Fruit fly (Drosophila melanogaster) whole organism, adult: ENCODE measurements around the gene beg.
A peak's percentile ranks its signal among the peaks of the same experiment; 100 is the strongest.

ENCODE experiments used
- CG11617 ChIP-seq: fragments of 200-800 bp; sonication (Bioruptor generic); optimal IDR thresholded peaks from 2 replicates; lab custom pipeline; 2017; ENCODE audit warnings: mild to moderate bottlenecking, missing biosample characterization, missing genetic modification reagents, missing genetic modification characterization
- CG12768 ChIP-seq: fragments of 200-800 bp; sonication (Bioruptor generic); optimal IDR thresholded peaks from 2 replicates; lab custom pipeline; 2017; ENCODE audit warnings: missing biosample characterization, missing genetic modification characterization, mild to moderate bottlenecking, moderate library complexity, missing genetic modification reagents
- CG14711 ChIP-seq: fragments of 200-800 bp; sonication (Bioruptor generic); optimal IDR thresholded peaks from 2 replicates; lab custom pipeline; 2018; ENCODE audit warnings: missing biosample characterization, mild to moderate bottlenecking, missing genetic modification characterization, moderate library complexity
- CG1620 ChIP-seq: fragments of 200-800 bp; sonication (Bioruptor generic); optimal IDR thresholded peaks from 2 replicates; lab custom pipeline; 2016; ENCODE audit warnings: missing biosample characterization, missing genetic modification characterization
- CG33017 ChIP-seq: fragments of 200-800 bp; sonication (Bioruptor generic); optimal IDR thresholded peaks from 2 replicates; lab custom pipeline; 2018; ENCODE audit warnings: missing biosample characterization, mild to moderate bottlenecking, missing genetic modification characterization, moderate library complexity
- CG5204 ChIP-seq: fragments of 200-800 bp; sonication (Bioruptor generic); optimal IDR thresholded peaks from 2 replicates; lab custom pipeline; 2016; ENCODE audit warnings: missing biosample characterization, missing genetic modification characterization
- CG7045 ChIP-seq: fragments of 200-800 bp; sonication (Bioruptor generic); optimal IDR thresholded peaks from 2 replicates; lab custom pipeline; 2017; ENCODE audit warnings: missing biosample characterization, mild to moderate bottlenecking, missing genetic modification characterization
- CG7101 ChIP-seq: fragments of 200-800 bp; sonication (Bioruptor generic); optimal IDR thresholded peaks from 2 replicates; lab custom pipeline; 2018; ENCODE audit warnings: missing biosample characterization, mild to moderate bottlenecking, missing genetic modification characterization, moderate library complexity
- Clk ChIP-seq: fragments of 200-800 bp; sonication (Bioruptor generic); optimal IDR thresholded peaks from 2 replicates; lab custom pipeline; 2017; ENCODE audit warnings: missing biosample characterization, missing genetic modification characterization
- Crg-1 ChIP-seq: fragments of 200-800 bp; sonication (Bioruptor generic); optimal IDR thresholded peaks from 2 replicates; lab custom pipeline; 2016; ENCODE audit warnings: missing biosample characterization, missing genetic modification characterization
- Hr96 ChIP-seq: fragments of 200-800 bp; sonication (Bioruptor generic); optimal IDR thresholded peaks from 2 replicates; lab custom pipeline; 2016; ENCODE audit warnings: missing biosample characterization, missing genetic modification characterization
- Mnt ChIP-seq: fragments of 200-800 bp; sonication (Bioruptor generic); optimal IDR thresholded peaks from 2 replicates; lab custom pipeline; 2016; ENCODE audit warnings: missing biosample characterization, mild to moderate bottlenecking, missing genetic modification characterization
- bab1 ChIP-seq: fragments of 200-800 bp; sonication (Bioruptor generic); optimal IDR thresholded peaks from 3 replicates; lab custom pipeline; 2019; ENCODE audit warnings: missing biosample characterization, mild to moderate bottlenecking, missing genetic modification characterization, moderate library complexity
- cic ChIP-seq: fragments of 200-800 bp; sonication (Bioruptor generic); optimal IDR thresholded peaks from 2 replicates; lab custom pipeline; 2017; ENCODE audit warnings: missing biosample characterization, mild to moderate bottlenecking, missing genetic modification characterization, moderate library complexity
- cnc ChIP-seq, 2 experiments: fragments of >200 bp; optimal IDR thresholded peaks; 2 replicates each; lab custom pipeline; 2017
- kay ChIP-seq: fragments of 200-800 bp; sonication (Bioruptor generic); peaks from one replicate; lab custom pipeline; 2016; ENCODE audit warnings: missing biosample characterization, missing genetic modification characterization, borderline replicate concordance
- ovo ChIP-seq: fragments of 200-800 bp; sonication (Bioruptor generic); optimal IDR thresholded peaks from 2 replicates; lab custom pipeline; 2016; ENCODE audit warnings: missing biosample characterization, missing genetic modification characterization
- pad ChIP-seq: fragments of 200-800 bp; sonication (Bioruptor generic); optimal IDR thresholded peaks from 3 replicates; lab custom pipeline; 2017; ENCODE audit warnings: missing biosample characterization, missing genetic modification characterization, mild to moderate bottlenecking, moderate library complexity, missing genetic modification reagents
- tj ChIP-seq: fragments of 200-800 bp; sonication (Bioruptor generic); optimal IDR thresholded peaks from 3 replicates; lab custom pipeline; 2017; ENCODE audit warnings: missing biosample characterization, mild to moderate bottlenecking, missing genetic modification characterization, moderate library complexity
- toe ChIP-seq: fragments of 200-800 bp; sonication (Bioruptor generic); optimal IDR thresholded peaks from 2 replicates; lab custom pipeline; 2016; ENCODE audit warnings: missing biosample characterization, missing genetic modification characterization

beg gene

DNA sequence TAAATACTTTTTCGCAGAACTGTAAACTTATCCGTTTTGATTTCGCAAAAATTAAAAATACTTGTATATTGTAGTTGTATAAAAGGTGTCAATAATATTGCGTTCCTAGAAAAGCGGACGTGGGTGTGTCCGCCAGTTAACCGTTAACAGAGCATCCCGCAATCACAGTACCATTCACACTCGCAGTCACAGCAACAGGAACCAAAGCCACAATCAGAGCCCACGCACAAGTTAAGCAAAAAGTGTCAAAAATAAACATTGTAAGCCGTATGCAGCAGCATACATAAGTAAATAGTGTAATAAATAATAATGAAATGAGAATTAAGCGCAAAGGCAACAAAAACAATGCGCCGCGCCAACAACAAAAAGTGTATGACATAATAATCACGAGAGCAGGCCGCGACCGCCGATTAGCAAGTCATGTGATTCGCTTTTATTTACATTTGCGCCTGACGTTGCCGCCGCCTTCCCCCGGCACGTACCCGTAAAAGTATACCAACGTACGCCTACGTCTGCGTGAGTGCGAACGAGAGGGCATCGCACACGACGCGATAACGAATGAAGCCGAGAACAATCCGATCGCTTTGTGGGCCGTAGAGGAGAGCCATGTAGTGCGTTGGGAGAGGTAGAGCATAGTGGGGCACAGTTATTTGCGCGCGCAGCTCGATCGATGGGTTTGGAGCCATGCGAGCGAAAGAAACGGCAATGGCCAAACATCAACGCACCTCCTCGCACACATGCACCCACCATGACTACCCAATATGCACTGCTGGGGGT is 25.6 kb upstream of the beg start:
- TF ChIP-seq CG5204 (peak; percentile 53), CG7045 (GFP tag; lab: Kevin White, UChicago) (peak; percentile 53), toe (GFP tag; lab: Kevin White, UChicago) (no peak), cnc (optimal IDR thresholded peaks at IDR 0.05; lab: Kevin White, UChicago) (peak in 1 of 2 experiments; percentile 76), CG11617 (GFP tag; lab: Kevin White, UChicago) (peak; percentile 28), kay (GFP tag; lab: Kevin White, UChicago) (no peak), Hr96 (GFP tag; lab: Kevin White, UChicago) (peak; percentile 78), CG33017 (tag; lab: Kevin White, UChicago) (peak; percentile 69), CG1620 (GFP tag; lab: Kevin White, UChicago) (peak; percentile 17), ovo (peak; percentile 82), pad (GFP tag; lab: Kevin White, UChicago) (peak; percentile 91), cic (GFP tag; lab: Kevin White, UChicago) (peak; percentile 99), CG12768 (peak; percentile 92), CG7101 (tag; lab: Kevin White, UChicago) (peak; percentile 44), Clk (peak; percentile 38), Crg-1 (GFP tag; lab: Kevin White, UChicago) (peak; percentile 2), bab1 (GFP tag; lab: Kevin White, UChicago) (peak; percentile 74), CG14711 (tag; lab: Kevin White, UChicago) (no peak), tj (GFP tag; lab: Kevin White, UChicago) (peak; percentile 92), Mnt (GFP tag; lab: Kevin White, UChicago) (peak; percentile 92)

DNA sequence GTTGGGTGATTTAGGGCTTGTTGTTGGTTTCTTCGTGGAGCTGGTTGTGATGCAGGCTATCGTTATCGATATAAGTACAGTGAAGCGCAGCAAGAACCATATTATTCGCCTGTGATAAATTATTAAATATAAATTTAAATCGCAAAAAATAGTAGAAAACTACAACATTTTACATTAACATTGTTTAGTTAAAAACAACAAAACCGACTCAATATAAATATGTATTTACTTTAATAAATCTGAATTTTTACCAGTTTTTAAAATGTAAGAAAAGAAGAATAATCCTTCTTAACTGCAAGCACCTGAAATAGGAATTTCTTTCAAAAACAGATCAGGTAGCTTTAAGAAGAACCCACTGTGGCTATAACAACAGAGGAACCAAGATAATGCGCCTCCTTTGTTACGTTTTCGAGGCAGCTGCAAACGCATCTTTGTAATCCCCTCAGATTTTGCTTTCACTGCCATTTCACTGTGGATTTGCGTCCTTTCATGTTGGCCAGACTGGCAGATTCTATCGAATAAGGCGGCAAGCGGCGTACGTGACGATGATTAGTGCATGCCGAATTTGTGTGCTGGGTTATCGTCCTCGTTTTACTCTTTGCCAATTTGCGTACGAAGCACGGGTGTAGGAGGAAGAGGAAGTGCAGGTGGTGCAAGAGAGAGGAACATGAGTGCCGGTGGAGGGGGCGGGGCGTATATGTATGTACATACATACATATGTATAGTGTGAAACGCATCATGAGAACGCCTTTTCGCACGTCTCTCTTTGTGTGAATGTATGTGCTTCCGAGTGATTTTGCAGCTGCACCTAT is 24.8 kb upstream of the beg start:
- no peak for TF ChIP-seq CG14711 (tag; lab: Kevin White, UChicago)
- TF ChIP-seq CG7101 (tag; lab: Kevin White, UChicago), result no peak
- no peak for TF ChIP-seq bab1 (GFP tag; lab: Kevin White, UChicago)
- peak; percentile 35 for TF ChIP-seq CG12768
- TF ChIP-seq CG7045 (GFP tag; lab: Kevin White, UChicago), result no peak
- TF ChIP-seq Clk, result no peak
- TF ChIP-seq CG33017 (tag; lab: Kevin White, UChicago), result no peak
- TF ChIP-seq cic (GFP tag; lab: Kevin White, UChicago), result peak; percentile 48
- no peak for TF ChIP-seq CG5204
- TF ChIP-seq pad (GFP tag; lab: Kevin White, UChicago), result no peak
- TF ChIP-seq CG1620 (GFP tag; lab: Kevin White, UChicago), result no peak
- peak in 1 of 2 experiments; percentile 19 for TF ChIP-seq cnc (optimal IDR thresholded peaks at IDR 0.05; lab: Kevin White, UChicago)
- TF ChIP-seq CG11617 (GFP tag; lab: Kevin White, UChicago), result no peak
- TF ChIP-seq Hr96 (GFP tag; lab: Kevin White, UChicago), result peak; percentile 18
- TF ChIP-seq kay (GFP tag; lab: Kevin White, UChicago), result peak; percentile 91
- TF ChIP-seq toe (GFP tag; lab: Kevin White, UChicago), result no peak
- TF ChIP-seq ovo, result no peak
- TF ChIP-seq tj (GFP tag; lab: Kevin White, UChicago), result no peak

DNA sequence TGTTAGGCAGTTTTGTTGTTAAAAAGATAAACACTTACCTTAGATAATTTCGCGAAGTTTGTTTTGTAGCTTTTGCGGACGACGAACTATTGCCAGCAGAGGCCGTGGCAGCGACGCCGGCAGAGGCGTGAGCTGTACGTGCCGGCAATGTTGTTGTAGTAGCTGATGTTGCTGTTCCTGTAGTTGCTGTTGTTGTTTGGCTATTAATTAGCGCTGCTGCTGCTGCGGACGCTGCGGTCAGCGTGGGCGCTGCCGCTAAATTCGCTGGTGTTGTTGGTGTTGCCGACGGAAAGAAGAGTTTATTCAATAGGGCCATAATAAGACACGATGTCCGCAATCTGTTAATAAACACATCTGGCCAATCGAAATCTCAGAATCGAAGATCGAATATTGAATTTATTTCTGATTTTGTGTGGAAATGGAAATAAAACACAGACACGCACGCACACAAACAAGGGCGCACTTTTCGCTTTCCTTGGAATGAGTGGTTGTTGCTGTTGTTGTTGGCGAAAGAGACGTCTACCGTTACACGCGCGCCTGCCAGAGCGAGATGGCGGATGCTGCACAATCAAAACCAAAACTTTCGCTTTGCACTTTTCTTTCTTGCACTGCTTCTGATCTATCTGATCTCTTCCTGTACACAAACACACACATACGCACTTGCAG is 24.0 kb upstream of the beg start:
- no peak for TF ChIP-seq CG12768
- peak; percentile 60 for TF ChIP-seq ovo
- no peak for TF ChIP-seq toe (GFP tag; lab: Kevin White, UChicago)
- peak; percentile 6 for TF ChIP-seq Mnt (GFP tag; lab: Kevin White, UChicago)
- TF ChIP-seq CG1620 (GFP tag; lab: Kevin White, UChicago), result no peak
- no peak for TF ChIP-seq CG11617 (GFP tag; lab: Kevin White, UChicago)
- TF ChIP-seq CG33017 (tag; lab: Kevin White, UChicago), result no peak
- TF ChIP-seq Hr96 (GFP tag; lab: Kevin White, UChicago), result no peak
- no peak for TF ChIP-seq CG7101 (tag; lab: Kevin White, UChicago)

DNA sequence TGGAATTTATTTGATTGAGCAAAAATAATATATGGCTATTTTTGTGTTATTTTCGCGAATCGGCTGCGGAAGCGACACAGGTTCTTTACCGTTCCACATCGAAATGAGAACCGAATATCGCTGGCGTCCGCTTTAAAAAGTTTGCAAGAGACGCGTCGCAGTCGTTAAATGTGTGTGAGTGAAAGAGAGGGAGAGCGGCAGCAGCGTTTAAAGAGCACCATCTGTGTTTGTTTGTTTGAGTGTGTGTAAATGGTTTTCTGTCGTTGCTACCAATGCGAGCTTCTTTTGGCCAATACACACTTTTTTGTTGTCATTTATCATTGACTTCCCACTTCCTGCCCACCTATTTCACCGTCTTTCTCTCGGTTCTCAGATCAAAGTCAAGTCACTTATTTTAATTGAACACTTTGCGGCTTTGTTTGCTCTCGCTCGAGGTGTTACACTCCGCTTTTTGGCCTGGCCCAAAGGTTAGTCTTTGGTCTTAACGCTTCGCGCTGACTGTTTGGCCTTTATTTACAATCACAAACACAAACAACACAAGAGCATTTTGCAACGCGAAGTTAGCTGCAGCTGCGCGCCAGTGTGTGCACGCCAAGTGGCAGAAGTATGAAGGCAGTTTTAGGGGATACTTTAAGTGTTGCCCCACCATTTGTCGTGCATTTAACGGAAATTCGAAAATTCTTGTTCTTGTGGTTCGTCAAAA is 23.3 kb upstream of the beg start, which contains the start of gene CG3764:
Gene CG3764 (minus strand): TSS at position 549 of the 703 bp plus-strand sequence.
- peak; percentile 62 for TF ChIP-seq CG7045 (GFP tag; lab: Kevin White, UChicago)
- peak; percentile 34 for TF ChIP-seq toe (GFP tag; lab: Kevin White, UChicago)
- TF ChIP-seq CG12768, result peak; percentile 92
- TF ChIP-seq bab1 (GFP tag; lab: Kevin White, UChicago), result peak; percentile 90
- peak; percentile 62 for TF ChIP-seq CG33017 (tag; lab: Kevin White, UChicago)
- no peak for TF ChIP-seq kay (GFP tag; lab: Kevin White, UChicago)
- TF ChIP-seq CG14711 (tag; lab: Kevin White, UChicago), result peak; percentile 39
- TF ChIP-seq tj (GFP tag; lab: Kevin White, UChicago), result peak; percentile 84
- peak; percentile 69 for TF ChIP-seq pad (GFP tag; lab: Kevin White, UChicago)
- peak; percentile 50 for TF ChIP-seq cic (GFP tag; lab: Kevin White, UChicago)
- peak; percentile 76 for TF ChIP-seq CG7101 (tag; lab: Kevin White, UChicago)
- peak; percentile 67 for TF ChIP-seq CG11617 (GFP tag; lab: Kevin White, UChicago)
- TF ChIP-seq ovo, result peak; percentile 85
- TF ChIP-seq Clk, result no peak
- peak; percentile 70 for TF ChIP-seq Mnt (GFP tag; lab: Kevin White, UChicago)
- peak; percentile 69 for TF ChIP-seq CG1620 (GFP tag; lab: Kevin White, UChicago)
- TF ChIP-seq Crg-1 (GFP tag; lab: Kevin White, UChicago), result peak; percentile 71
- peak; percentile 63 for TF ChIP-seq Hr96 (GFP tag; lab: Kevin White, UChicago)
- TF ChIP-seq CG5204, result no peak
- no peak for TF ChIP-seq cnc (optimal IDR thresholded peaks at IDR 0.05; lab: Kevin White, UChicago)
